Worm (Caenorhabditis elegans) whole organism, L1 larva: ENCODE measurements around the gene cpna-3.

Source experiments
- C16A3.4 ChIP-seq: fragments of 150-350 bp; optimal IDR thresholded peaks from 2 replicates; lab custom pipeline; 2014; ENCODE audit warnings: missing biosample characterization, missing genetic modification characterization
- F16B12.6 ChIP-seq: fragments of 150-350 bp; optimal IDR thresholded peaks from 2 replicates; lab custom pipeline; 2014; ENCODE audit warnings: missing biosample characterization, missing genetic modification characterization
- aha-1 ChIP-seq: fragments of 150-350 bp; optimal IDR thresholded peaks from 2 replicates; lab custom pipeline; 2014; ENCODE audit warnings: missing biosample characterization, missing genetic modification characterization
- ama-1 ChIP-seq: fragments of 150-350 bp; optimal IDR thresholded peaks from 2 replicates; lab custom pipeline; 2014
- blmp-1 ChIP-seq: fragments of 150-350 bp; optimal IDR thresholded peaks from 2 replicates; lab custom pipeline; 2014; ENCODE audit warnings: missing biosample characterization, missing genetic modification characterization
- ceh-82 ChIP-seq, 3 experiments: fragments of 150-350 bp in 1 of 3; sonication (generic microtip) in 2 of 3; optimal IDR thresholded peaks; 2 replicates each; lab custom pipeline; 2014 to 2017; ENCODE audit warnings: missing biosample characterization in 3 of 3, missing genetic modification characterization in 3 of 3
- ceh-90 ChIP-seq: sonication (generic microtip); optimal IDR thresholded peaks from 2 replicates; lab custom pipeline; 2016; ENCODE audit warnings: missing genetic modification characterization, missing compliant biosample characterization
- dsc-1 ChIP-seq: sonication (generic microtip); optimal IDR thresholded peaks from 2 replicates; lab custom pipeline; 2016; ENCODE audit warnings: mild to moderate bottlenecking, missing genetic modification characterization, missing compliant biosample characterization
- efl-1 ChIP-seq, 4 experiments: fragments of 150-350 bp; optimal IDR thresholded peaks in 3 of 4; peaks in 1 of 4; 1 replicate in 1 of 4; 2 replicates in 3 of 4; lab custom pipeline; 2014; ENCODE audit warnings: missing biosample characterization in 2 of 4, missing genetic modification characterization in 2 of 4, missing genetic modification reagents in 2 of 4
- egl-13 ChIP-seq: sonication (generic microtip); optimal IDR thresholded peaks from 2 replicates; lab custom pipeline; 2016; ENCODE audit warnings: missing genotype, missing genetic modification reagents, missing genetic modification characterization, missing compliant biosample characterization
- elt-2 ChIP-seq: sonication (generic microtip); optimal IDR thresholded peaks from 2 replicates; lab custom pipeline; 2016; ENCODE audit warnings: missing genetic modification characterization, mild to moderate bottlenecking, inconsistent platforms, missing compliant biosample characterization, missing genetic modification reagents
- ets-5 ChIP-seq: fragments of 200-800 bp; sonication (Bioruptor generic); IDR thresholded peaks from 2 replicates; pipeline ENCODE4 v1.3.6; 2022; ENCODE audit warnings: missing genetic modification characterization, missing compliant biosample characterization
- hlh-17 ChIP-seq: fragments of 200-800 bp; sonication (Bioruptor generic); optimal IDR thresholded peaks from 2 replicates; lab custom pipeline; 2018; ENCODE audit warnings: missing genetic modification characterization, mild to moderate bottlenecking, missing compliant biosample characterization, moderate library complexity, borderline replicate concordance
- jun-1 ChIP-seq: fragments of 150-350 bp; optimal IDR thresholded peaks from 2 replicates; lab custom pipeline; 2014; ENCODE audit warnings: missing biosample characterization, missing genetic modification reagents, missing genetic modification characterization
- lin-13 ChIP-seq: fragments of 150-350 bp; optimal IDR thresholded peaks from 2 replicates; lab custom pipeline; 2014; ENCODE audit warnings: missing biosample characterization, missing genetic modification reagents, missing genetic modification characterization
- lin-14 ChIP-seq: fragments of 200-800 bp; sonication (Bioruptor generic); optimal IDR thresholded peaks from 2 replicates; lab custom pipeline; 2018; ENCODE audit warnings: mild to moderate bottlenecking, missing genetic modification characterization, moderate library complexity, missing compliant biosample characterization
- lin-35 ChIP-seq, 2 experiments: fragments of 150-350 bp; optimal IDR thresholded peaks; 2 replicates each; lab custom pipeline; 2014; ENCODE audit warnings: missing biosample characterization in 2 of 2, missing genetic modification characterization in 2 of 2, missing genetic modification reagents in 2 of 2
- lir-3 ChIP-seq: sonication (generic microtip); optimal IDR thresholded peaks from 2 replicates; lab custom pipeline; 2016; ENCODE audit warnings: mild to moderate bottlenecking, missing genetic modification characterization, moderate library complexity, missing compliant biosample characterization; ENCODE audit not compliant: poor library complexity
- lsy-2 ChIP-seq, 2 experiments: fragments of 150-350 bp; optimal IDR thresholded peaks; 2 replicates each; lab custom pipeline; 2014; ENCODE audit warnings: missing biosample characterization in 2 of 2, missing genetic modification characterization in 2 of 2
- mdl-1 ChIP-seq, 2 experiments: fragments of 150-350 bp; optimal IDR thresholded peaks; 2 replicates each; lab custom pipeline; 2014 to 2017; ENCODE audit warnings: missing biosample characterization in 2 of 2, missing genetic modification characterization in 2 of 2, inconsistent platforms in 1 of 2
- nhr-11 ChIP-seq: fragments of 150-350 bp; optimal IDR thresholded peaks from 2 replicates; lab custom pipeline; 2014; ENCODE audit warnings: missing biosample characterization, missing genetic modification characterization
- nhr-237 ChIP-seq: fragments of 150-350 bp; optimal IDR thresholded peaks from 2 replicates; lab custom pipeline; 2014; ENCODE audit warnings: missing biosample characterization, missing genetic modification characterization
- nhr-28 ChIP-seq: fragments of 150-350 bp; optimal IDR thresholded peaks from 2 replicates; lab custom pipeline; 2014; ENCODE audit warnings: missing biosample characterization, missing genetic modification characterization
- nhr-47 ChIP-seq: sonication (generic microtip); optimal IDR thresholded peaks from 2 replicates; lab custom pipeline; 2016; ENCODE audit warnings: mild to moderate bottlenecking, missing genetic modification characterization, moderate library complexity, missing compliant biosample characterization
- nhr-76 ChIP-seq: sonication (generic microtip); optimal IDR thresholded peaks from 2 replicates; lab custom pipeline; 2017; ENCODE audit warnings: missing biosample characterization, missing genetic modification characterization
- nhr-77 ChIP-seq: fragments of 150-350 bp; optimal IDR thresholded peaks from 2 replicates; lab custom pipeline; 2014; ENCODE audit warnings: missing biosample characterization, missing genetic modification characterization
- nhr-84 ChIP-seq: sonication (generic microtip); optimal IDR thresholded peaks from 2 replicates; lab custom pipeline; 2017; ENCODE audit warnings: missing biosample characterization, missing genetic modification characterization
- nhr-85 ChIP-seq: sonication (generic microtip); peaks from one replicate; lab custom pipeline; 2016; ENCODE audit warnings: missing genetic modification characterization, inconsistent platforms, missing compliant biosample characterization
- nhr-90 ChIP-seq: sonication (generic microtip); optimal IDR thresholded peaks from 2 replicates; lab custom pipeline; 2016; ENCODE audit warnings: mild to moderate bottlenecking, missing genetic modification characterization, missing compliant biosample characterization; ENCODE audit not compliant: poor library complexity
- pag-3 ChIP-seq: sonication (generic microtip); optimal IDR thresholded peaks from 2 replicates; lab custom pipeline; 2017; ENCODE audit warnings: missing genetic modification characterization, mild to moderate bottlenecking, missing compliant biosample characterization, antibody characterized with exemption, borderline replicate concordance; ENCODE audit not compliant: insufficient read depth
- pax-3 ChIP-seq: fragments of 200-800 bp; sonication (Bioruptor generic); optimal IDR thresholded peaks from 2 replicates; lab custom pipeline; 2018; ENCODE audit warnings: mild to moderate bottlenecking, missing genetic modification characterization, moderate library complexity, missing compliant biosample characterization
- rnt-1 ChIP-seq: sonication (generic microtip); optimal IDR thresholded peaks from 2 replicates; lab custom pipeline; 2016; ENCODE audit warnings: mild to moderate bottlenecking, missing genetic modification characterization, moderate library complexity, missing compliant biosample characterization
- skn-1 ChIP-seq: fragments of 150-350 bp; optimal IDR thresholded peaks from 2 replicates; lab custom pipeline; 2014; ENCODE audit warnings: missing biosample characterization, missing genetic modification characterization
- snpc-4 ChIP-seq: fragments of 150-350 bp; optimal IDR thresholded peaks from 2 replicates; lab custom pipeline; 2014; ENCODE audit warnings: missing biosample characterization, missing genetic modification characterization
- snu-23 ChIP-seq: sonication (generic microtip); optimal IDR thresholded peaks from 2 replicates; lab custom pipeline; 2016; ENCODE audit warnings: missing genetic modification characterization, missing compliant biosample characterization
- swsn-7 ChIP-seq: sonication (generic microtip); optimal IDR thresholded peaks from 2 replicates; lab custom pipeline; 2016; ENCODE audit warnings: missing genetic modification characterization, missing compliant biosample characterization
- xbp-1 ChIP-seq: sonication (generic microtip); optimal IDR thresholded peaks from 2 replicates; lab custom pipeline; 2016; ENCODE audit warnings: missing genetic modification characterization, missing compliant biosample characterization

The cpna-3 gene

DNA sequence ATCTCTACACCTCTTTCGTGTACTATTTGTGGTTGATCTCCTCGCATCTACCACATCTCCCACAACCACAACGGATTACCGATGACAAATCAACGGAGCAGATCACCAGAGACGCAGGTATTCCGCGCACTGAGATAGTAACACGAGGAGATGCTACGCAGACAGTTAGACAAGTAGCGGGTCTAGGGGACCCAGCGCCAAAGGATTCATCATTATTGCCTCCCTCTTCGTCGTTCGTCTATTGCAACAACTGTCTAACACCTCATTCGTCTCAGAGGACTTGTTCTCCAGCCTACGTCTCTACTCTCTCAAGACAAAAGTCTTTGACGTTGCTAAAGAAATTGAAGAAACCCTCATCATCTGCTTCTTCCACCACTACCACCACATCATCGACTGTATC, 24.9 kb downstream of the cpna-3 start (continued):
- TF ChIP-seq lin-14 (GFP tag; lab: Kevin White, UChicago), result peak; percentile 94
- peak; percentile 33 to 48 for TF ChIP-seq lin-35 (GFP tag; optimal IDR thresholded peaks at IDR 0.05; lab: Kevin White, UChicago)
- TF ChIP-seq ceh-82 (tag; optimal IDR thresholded peaks at IDR 0.05; lab: Kevin White, UChicago), result peak in 2 of 3 experiments; percentile 8 to 25
- no peak for TF ChIP-seq ets-5 (GFP tag; lab: Robert Waterston, UW)
- peak; percentile 37 for TF ChIP-seq xbp-1 (tag; lab: Kevin White, UChicago)
- peak; percentile 66 for TF ChIP-seq snu-23 (GFP tag; lab: Kevin White, UChicago)
- TF ChIP-seq skn-1, result peak; percentile 43
- peak; percentile 58 for TF ChIP-seq lin-13
- no peak for TF ChIP-seq egl-13
- peak; percentile 41 for TF ChIP-seq nhr-90 (tag; lab: Kevin White, UChicago)
- no peak for TF ChIP-seq ceh-90 (tag; lab: Kevin White, UChicago)
- no peak for TF ChIP-seq ama-1 (lab: Kevin White, UChicago)
- TF ChIP-seq lsy-2 (tag; optimal IDR thresholded peaks at IDR 0.05; lab: Kevin White, UChicago), result peak; percentile 27 to 64
- peak; percentile 75 for TF ChIP-seq blmp-1 (tag; lab: Kevin White, UChicago)
- TF ChIP-seq nhr-76 (tag; lab: Kevin White, UChicago), result no peak
- TF ChIP-seq rnt-1 (tag; lab: Kevin White, UChicago), result peak; percentile 57
- TF ChIP-seq pax-3 (tag; lab: Kevin White, UChicago), result no peak
- TF ChIP-seq dsc-1 (tag; lab: Kevin White, UChicago), result no peak
- peak; percentile 40 for TF ChIP-seq nhr-47 (tag; lab: Kevin White, UChicago)
- TF ChIP-seq jun-1 (tag; lab: Kevin White, UChicago), result no peak
- TF ChIP-seq nhr-85 (tag; lab: Kevin White, UChicago), result peak; percentile 88
- TF ChIP-seq mdl-1 (tag; optimal IDR thresholded peaks at IDR 0.05; lab: Kevin White, UChicago), result peak in 1 of 2 experiments; percentile 74
- peak; percentile 27 for TF ChIP-seq nhr-77 (tag; lab: Kevin White, UChicago)
- TF ChIP-seq hlh-17 (GFP tag; lab: Kevin White, UChicago), result no peak
- TF ChIP-seq C16A3.4 (tag; lab: Kevin White, UChicago), result peak; percentile 51
- TF ChIP-seq swsn-7, result peak; percentile 48
- TF ChIP-seq pag-3, result no peak
- no peak for TF ChIP-seq elt-2 (tag; lab: Kevin White, UChicago)
- TF ChIP-seq aha-1, result no peak

DNA sequence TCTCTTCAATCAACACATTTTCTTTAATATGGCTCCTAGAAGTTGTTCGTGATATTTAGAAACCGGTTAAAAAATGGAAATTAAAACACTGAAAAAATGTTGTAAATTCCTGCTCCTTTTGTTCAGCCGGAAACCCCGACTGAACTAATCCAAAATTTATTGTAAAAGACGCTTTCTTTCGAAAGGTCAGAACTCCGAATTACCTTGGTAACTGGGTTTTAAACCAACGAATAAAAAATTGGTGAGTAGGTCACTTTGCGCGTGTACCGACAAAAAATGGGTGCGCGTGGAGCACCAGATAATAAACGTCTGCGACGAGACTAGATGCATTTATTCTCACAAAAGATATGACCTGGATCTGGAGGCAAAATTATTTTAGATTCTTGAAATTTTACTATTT, 34.0 kb downstream of the cpna-3 start:
- peak; percentile 56 for TF ChIP-seq nhr-85 (tag; lab: Kevin White, UChicago)
- no peak for TF ChIP-seq F16B12.6
- no peak for TF ChIP-seq nhr-11 (tag; lab: Kevin White, UChicago)
- TF ChIP-seq efl-1 (optimal IDR thresholded peaks at IDR 0.05; lab: Kevin White, UChicago), result no peak
- TF ChIP-seq efl-1 (GFP tag; optimal IDR thresholded peaks at IDR 0.05 in 1 of 2; lab: Kevin White, UChicago), result peak in 1 of 2 experiments; percentile 69
- no peak for TF ChIP-seq lir-3 (tag; lab: Kevin White, UChicago)
- TF ChIP-seq snpc-4 (tag; lab: Kevin White, UChicago), result peak; percentile 8
- TF ChIP-seq nhr-84, result no peak
- no peak for TF ChIP-seq nhr-28
- TF ChIP-seq lin-35 (GFP tag; optimal IDR thresholded peaks at IDR 0.05; lab: Kevin White, UChicago), result no peak
- no peak for TF ChIP-seq snu-23 (GFP tag; lab: Kevin White, UChicago)

DNA sequence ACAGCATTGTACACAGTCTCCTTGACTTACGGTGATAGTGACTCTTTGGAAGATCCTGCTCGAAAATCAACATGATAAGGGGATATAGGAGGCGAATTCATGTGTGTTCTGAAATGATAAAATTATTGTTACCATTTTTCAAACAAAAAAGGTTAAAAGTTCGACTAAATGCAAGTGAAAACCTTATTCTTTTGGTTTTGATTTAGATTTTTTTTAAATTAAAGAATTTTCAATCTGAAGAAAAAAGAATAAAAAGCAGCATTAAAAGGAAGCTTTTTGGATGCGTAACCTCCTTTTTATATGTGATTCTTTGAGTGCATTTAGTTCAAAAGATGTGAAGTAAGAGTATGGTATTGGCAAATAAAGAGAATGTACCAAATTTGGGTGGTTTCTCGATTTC, 38.7 kb downstream of the cpna-3 start, which contains the start of gene delm-1:
delm-1 (minus strand) TSS at position 101 of the 400 bp plus-strand sequence.
- no peak for TF ChIP-seq nhr-237 (tag; lab: Kevin White, UChicago)
- no peak for TF ChIP-seq lin-13
- TF ChIP-seq snpc-4 (tag; lab: Kevin White, UChicago), result no peak
